Worm (Caenorhabditis elegans) whole organism, L4 larva: ENCODE data around the gene F07H5.13.

ENCODE experiments used
- D1046.2 ChIP-seq: fragments of 200-800 bp; sonication (Bioruptor generic); IDR thresholded peaks from 2 replicates; pipeline ENCODE4 v1.3.6; 2022; ENCODE audit warnings: missing genetic modification characterization, missing compliant biosample characterization
- F26F4.8 ChIP-seq: fragments of 200-800 bp; sonication (Bioruptor generic); conservative IDR thresholded peaks from 2 replicates; pipeline ENCODE4 v1.3.6; 2022; ENCODE audit warnings: missing genetic modification characterization, missing compliant biosample characterization
- F37D6.2 ChIP-seq: sonication (generic microtip); optimal IDR thresholded peaks from 2 replicates; lab custom pipeline; 2016; ENCODE audit warnings: mild to moderate bottlenecking, missing genetic modification characterization, missing compliant biosample characterization
- R02D3.7 ChIP-seq: fragments of 150-350 bp; sonication (generic microtip); optimal IDR thresholded peaks from 3 replicates; lab custom pipeline; 2014; ENCODE audit warnings: missing biosample characterization, missing genetic modification characterization
- Y48G9A.11 ChIP-seq: fragments of 200-800 bp; sonication (Bioruptor generic); IDR thresholded peaks from 2 replicates; pipeline ENCODE4 v1.3.6; 2022; ENCODE audit warnings: missing genetic modification reagents, missing genetic modification characterization, missing compliant biosample characterization
- Y5F2A.4 ChIP-seq: fragments of 200-800 bp; sonication (Bioruptor generic); optimal IDR thresholded peaks from 2 replicates; lab custom pipeline; 2018; ENCODE audit warnings: mild to moderate bottlenecking, missing genetic modification characterization, missing compliant biosample characterization
- Y75B8A.6 ChIP-seq: fragments of 200-800 bp; sonication (Bioruptor generic); IDR thresholded peaks from 2 replicates; pipeline ENCODE4 v1.3.6; 2022; ENCODE audit warnings: missing genetic modification reagents, missing genetic modification characterization, missing compliant biosample characterization
- ZK337.2 ChIP-seq: fragments of 200-800 bp; sonication (Bioruptor generic); IDR thresholded peaks from 2 replicates; pipeline ENCODE4 v1.3.6; 2022; ENCODE audit warnings: missing genetic modification reagents, missing genetic modification characterization, missing compliant biosample characterization
- ZK546.5 ChIP-seq, 2 experiments: sonication (generic microtip); optimal IDR thresholded peaks; 2 replicates each; lab custom pipeline; 2017; ENCODE audit warnings: missing biosample characterization in 2 of 2, missing genetic modification characterization in 2 of 2
- aha-1 ChIP-seq: fragments of 150-350 bp; peaks from one replicate; lab custom pipeline; 2014; ENCODE audit warnings: missing biosample characterization, missing genetic modification characterization
- ama-1 ChIP-seq: fragments of 150-350 bp; optimal IDR thresholded peaks from 2 replicates; lab custom pipeline; 2014; ENCODE audit warnings: inconsistent platforms, mixed read lengths
- arid-1 ChIP-seq: fragments of 200-800 bp; sonication (Bioruptor generic); conservative IDR thresholded peaks from 2 replicates; pipeline ENCODE4 v1.3.6; 2022; ENCODE audit warnings: missing genetic modification reagents, missing genetic modification characterization, missing compliant biosample characterization
- attf-4 ChIP-seq: sonication (generic microtip); optimal IDR thresholded peaks from 3 replicates; lab custom pipeline; 2017; ENCODE audit warnings: missing biosample characterization, missing genetic modification characterization
- ceh-32 ChIP-seq: sonication (generic microtip); optimal IDR thresholded peaks from 2 replicates; lab custom pipeline; 2016; ENCODE audit warnings: mild to moderate bottlenecking, missing genetic modification characterization, missing compliant biosample characterization; ENCODE audit not compliant: poor library complexity
- ceh-44 ChIP-seq: fragments of 200-800 bp; sonication (Bioruptor generic); IDR thresholded peaks from 2 replicates; pipeline ENCODE4 v1.3.6; 2022; ENCODE audit warnings: missing genetic modification reagents, missing genetic modification characterization, missing compliant biosample characterization
- ceh-62 ChIP-seq: sonication (generic microtip); optimal IDR thresholded peaks from 2 replicates; lab custom pipeline; 2017; ENCODE audit warnings: missing biosample characterization, missing genetic modification characterization
- ceh-82 ChIP-seq: sonication (generic microtip); optimal IDR thresholded peaks from 2 replicates; lab custom pipeline; 2017; ENCODE audit warnings: missing biosample characterization, missing genetic modification characterization
- ces-1 ChIP-seq: fragments of 150-350 bp; sonication (generic microtip); optimal IDR thresholded peaks from 4 replicates; lab custom pipeline; 2014; ENCODE audit warnings: missing biosample characterization, missing genetic modification reagents, missing genetic modification characterization
- ctbp-1 ChIP-seq: fragments of 200-800 bp; sonication (Bioruptor generic); IDR thresholded peaks from 2 replicates; pipeline ENCODE4 v1.3.6; 2022; ENCODE audit warnings: missing genetic modification reagents, missing genetic modification characterization, missing compliant biosample characterization
- daf-19 ChIP-seq: fragments of 200-800 bp; sonication (Bioruptor generic); conservative IDR thresholded peaks from 2 replicates; pipeline ENCODE4 v1.3.6; 2022; ENCODE audit warnings: missing genetic modification characterization, missing compliant biosample characterization
- daf-8 ChIP-seq: fragments of 200-800 bp; sonication (Bioruptor generic); IDR thresholded peaks from 2 replicates; pipeline ENCODE4 v1.3.6; 2022; ENCODE audit warnings: missing genetic modification characterization, missing compliant biosample characterization
- dmd-8 ChIP-seq: fragments of 200-800 bp; sonication (Bioruptor generic); IDR thresholded peaks from 2 replicates; pipeline ENCODE4 v1.3.6; 2022; ENCODE audit warnings: missing genetic modification characterization, missing compliant biosample characterization
- dmd-9 ChIP-seq: fragments of 200-800 bp; sonication (Bioruptor generic); IDR thresholded peaks from 2 replicates; pipeline ENCODE4 v1.3.6; 2022; ENCODE audit warnings: missing genetic modification reagents, missing genetic modification characterization, missing compliant biosample characterization
- duxl-1 ChIP-seq: sonication (generic microtip); optimal IDR thresholded peaks from 2 replicates; lab custom pipeline; 2016; ENCODE audit warnings: mild to moderate bottlenecking, missing genetic modification characterization, moderate library complexity, missing compliant biosample characterization; ENCODE audit not compliant: poor library complexity
- dve-1 ChIP-seq: sonication (generic microtip); optimal IDR thresholded peaks from 2 replicates; lab custom pipeline; 2017; ENCODE audit warnings: antibody characterized with exemption, mild to moderate bottlenecking, missing genetic modification characterization, missing compliant biosample characterization; ENCODE audit not compliant: insufficient read depth
- gei-8 ChIP-seq: fragments of 200-800 bp; sonication (Bioruptor generic); optimal IDR thresholded peaks from 2 replicates; lab custom pipeline; 2018; ENCODE audit warnings: mild to moderate bottlenecking, missing genetic modification characterization, missing compliant biosample characterization
- hlh-30 ChIP-seq: sonication (generic microtip); optimal IDR thresholded peaks from 2 replicates; lab custom pipeline; 2017; ENCODE audit warnings: antibody characterized with exemption, mild to moderate bottlenecking, missing genetic modification characterization, missing compliant biosample characterization; ENCODE audit not compliant: insufficient read depth
- hmg-1.1 ChIP-seq: fragments of 200-800 bp; sonication (Bioruptor generic); IDR thresholded peaks from 2 replicates; pipeline ENCODE4 v1.3.6; 2022; ENCODE audit warnings: missing genetic modification reagents, missing genetic modification characterization, missing compliant biosample characterization
- lim-7 ChIP-seq: fragments of 200-800 bp; sonication (Bioruptor generic); IDR thresholded peaks from 2 replicates; pipeline ENCODE4 v1.3.6; 2022; ENCODE audit warnings: missing genetic modification characterization, missing compliant biosample characterization
- lin-1 ChIP-seq: fragments of 200-800 bp; sonication (Bioruptor generic); IDR thresholded peaks from 2 replicates; pipeline ENCODE4 v1.3.6; 2022; ENCODE audit warnings: missing genetic modification reagents, missing genetic modification characterization, missing compliant biosample characterization
- lin-29 ChIP-seq: fragments of 200-800 bp; sonication (Bioruptor generic); IDR thresholded peaks from 2 replicates; pipeline ENCODE4 v1.3.6; 2022; ENCODE audit warnings: missing genetic modification reagents, missing genetic modification characterization, missing compliant biosample characterization
- lir-3 ChIP-seq: sonication (generic microtip); optimal IDR thresholded peaks from 2 replicates; lab custom pipeline; 2016; ENCODE audit warnings: mild to moderate bottlenecking, missing genetic modification characterization, missing compliant biosample characterization
- mdl-1 ChIP-seq, 2 experiments: fragments of 150-350 bp in 1 of 2; sonication (generic microtip) in 1 of 2; optimal IDR thresholded peaks; 2 replicates each; lab custom pipeline; 2014 to 2017; ENCODE audit warnings: missing biosample characterization in 2 of 2, missing genetic modification characterization in 2 of 2
- mxl-3 ChIP-seq: fragments of 200-800 bp; sonication (Bioruptor generic); optimal IDR thresholded peaks from 2 replicates; lab custom pipeline; 2018; ENCODE audit warnings: mild to moderate bottlenecking, missing genetic modification characterization, missing compliant biosample characterization
- nhr-10 ChIP-seq: fragments of 150-350 bp; optimal IDR thresholded peaks from 2 replicates; lab custom pipeline; 2014; ENCODE audit warnings: missing biosample characterization, missing genetic modification characterization
- nhr-102 ChIP-seq: sonication (generic microtip); optimal IDR thresholded peaks from 2 replicates; lab custom pipeline; 2016; ENCODE audit warnings: mild to moderate bottlenecking, missing genetic modification characterization, moderate library complexity, missing compliant biosample characterization
- nhr-25 ChIP-seq: sonication (generic microtip); optimal IDR thresholded peaks from 2 replicates; lab custom pipeline; 2017; ENCODE audit warnings: missing genetic modification characterization, mild to moderate bottlenecking, missing compliant biosample characterization, antibody characterized with exemption, moderate library complexity, borderline replicate concordance; ENCODE audit not compliant: insufficient read depth
- nhr-28 ChIP-seq: fragments of 150-350 bp; optimal IDR thresholded peaks from 2 replicates; lab custom pipeline; 2014; ENCODE audit warnings: missing biosample characterization, missing genetic modification characterization
- nhr-41 ChIP-seq: fragments of 200-800 bp; sonication (Bioruptor generic); IDR thresholded peaks from 2 replicates; pipeline ENCODE4 v1.3.6; 2022; ENCODE audit warnings: missing genetic modification reagents, missing genetic modification characterization, missing compliant biosample characterization
- nhr-6 ChIP-seq: fragments of 150-350 bp; optimal IDR thresholded peaks from 2 replicates; lab custom pipeline; 2014; ENCODE audit warnings: missing biosample characterization, missing genetic modification characterization
- nhr-76 ChIP-seq: fragments of 150-350 bp; optimal IDR thresholded peaks from 2 replicates; lab custom pipeline; 2014; ENCODE audit warnings: missing biosample characterization, missing genetic modification characterization
- pha-4 ChIP-seq, 2 experiments: fragments of 150-350 bp in 1 of 2; fragments of 200-800 bp in 1 of 2; sonication (Bioruptor generic) in 1 of 2; IDR thresholded peaks in 1 of 2; optimal IDR thresholded peaks in 1 of 2; 2 replicates each; pipeline versions ENCODE4 v1.3.6 to Lab custom; 2014 to 2022; ENCODE audit warnings: missing genetic modification characterization in 2 of 2, missing genetic modification reagents in 2 of 2, missing biosample characterization in 1 of 2, missing compliant biosample characterization in 1 of 2
- saeg-2 ChIP-seq: fragments of 200-800 bp; sonication (Bioruptor generic); IDR thresholded peaks from 2 replicates; pipeline ENCODE4 v1.3.6; 2022; ENCODE audit warnings: missing genetic modification reagents, missing genetic modification characterization, missing compliant biosample characterization
- skn-1 ChIP-seq: fragments of 150-350 bp; optimal IDR thresholded peaks from 2 replicates; lab custom pipeline; 2014; ENCODE audit warnings: missing biosample characterization, missing genetic modification characterization
- snpc-1.2 ChIP-seq: fragments of 200-800 bp; sonication (Bioruptor generic); IDR thresholded peaks from 2 replicates; pipeline ENCODE4 v1.3.6; 2022; ENCODE audit warnings: missing genetic modification reagents, missing genetic modification characterization, missing compliant biosample characterization
- spr-1 ChIP-seq: sonication (generic microtip); optimal IDR thresholded peaks from 2 replicates; lab custom pipeline; 2016; ENCODE audit warnings: mild to moderate bottlenecking, missing genetic modification characterization, missing compliant biosample characterization
- spr-3 ChIP-seq: fragments of 200-800 bp; sonication (Bioruptor generic); optimal IDR thresholded peaks from 2 replicates; lab custom pipeline; 2018; ENCODE audit warnings: mild to moderate bottlenecking, missing genetic modification characterization, missing compliant biosample characterization
- tag-97 ChIP-seq: fragments of 200-800 bp; sonication (Bioruptor generic); IDR thresholded peaks from 2 replicates; pipeline ENCODE4 v1.3.6; 2022; ENCODE audit warnings: missing genetic modification characterization, missing compliant biosample characterization
- unc-39 ChIP-seq: sonication (generic microtip); optimal IDR thresholded peaks from 2 replicates; lab custom pipeline; 2017; ENCODE audit warnings: missing biosample characterization, missing genetic modification characterization
- zip-2 ChIP-seq: fragments of 150-350 bp; optimal IDR thresholded peaks from 2 replicates; lab custom pipeline; 2014; ENCODE audit warnings: missing biosample characterization, missing genetic modification characterization
- ztf-7 ChIP-seq: fragments of 150-350 bp; optimal IDR thresholded peaks from 2 replicates; lab custom pipeline; 2014; ENCODE audit warnings: missing biosample characterization, missing genetic modification characterization

The F07H5.13 gene

ce11 chrII:8787376-8787775 lies 3.0 kb upstream of the F07H5.13 start (continued):
- TF ChIP-seq nhr-10 (tag; lab: Kevin White, UChicago): no peak
- TF ChIP-seq zip-2 (tag; lab: Kevin White, UChicago): peak; percentile 59
- TF ChIP-seq pha-4 (GFP tag; IDR thresholded peaks at IDR 0.05; lab: Robert Waterston, UW): peak; percentile 62
- TF ChIP-seq pha-4 (tag; optimal IDR thresholded peaks at IDR 0.05; lab: Kevin White, UChicago): peak; percentile 95
- TF ChIP-seq duxl-1 (tag; lab: Kevin White, UChicago): peak; percentile 77
- TF ChIP-seq dmd-8 (GFP tag; lab: Robert Waterston, UW): no peak
- no peak for TF ChIP-seq attf-4
- TF ChIP-seq ZK546.5 (tag; optimal IDR thresholded peaks at IDR 0.05; lab: Kevin White, UChicago): peak in 1 of 2 experiments; percentile 22
- peak; percentile 51; the same call in 1 of the 2 replicates for TF ChIP-seq lin-29 (GFP tag; lab: Robert Waterston, UW)
- TF ChIP-seq nhr-102: peak; percentile 75
- no peak for TF ChIP-seq ceh-62
- peak; percentile 58 for TF ChIP-seq F37D6.2
- TF ChIP-seq mdl-1 (tag; optimal IDR thresholded peaks at IDR 0.05; lab: Kevin White, UChicago): peak in 1 of 2 experiments; percentile 83
- peak; percentile 89 for TF ChIP-seq nhr-6
- TF ChIP-seq hmg-1.1 (GFP tag; lab: Robert Waterston, UW): peak; percentile 91
- TF ChIP-seq dve-1 (tag; lab: Kevin White, UChicago): peak; percentile 97
- no peak for TF ChIP-seq ceh-82 (tag; lab: Kevin White, UChicago)
- no peak for TF ChIP-seq lir-3 (tag; lab: Kevin White, UChicago)
- TF ChIP-seq spr-1 (tag; lab: Kevin White, UChicago): peak; percentile 71
- TF ChIP-seq ctbp-1 (GFP tag; lab: Robert Waterston, UW): peak; percentile 84
- TF ChIP-seq spr-3 (GFP tag; lab: Kevin White, UChicago): no peak
- TF ChIP-seq nhr-41 (GFP tag; lab: Robert Waterston, UW): peak; percentile 35; the same call in 1 of the 2 replicates
- peak; percentile 79 for TF ChIP-seq daf-19 (GFP tag; lab: Robert Waterston, UW)
- peak; percentile 90 for TF ChIP-seq ama-1
- peak; percentile 83 for TF ChIP-seq nhr-25 (tag; lab: Kevin White, UChicago)
- TF ChIP-seq lin-1 (GFP tag; lab: Robert Waterston, UW): 0 out of 2 replicates have a peak, but pooled peaks have one; percentile 63
- TF ChIP-seq arid-1 (GFP tag; lab: Robert Waterston, UW): peak; percentile 66; the same call in 1 of the 2 replicates
- TF ChIP-seq lim-7 (GFP tag; lab: Robert Waterston, UW): no peak
- TF ChIP-seq mxl-3 (GFP tag; lab: Kevin White, UChicago): peak; percentile 73
- TF ChIP-seq Y75B8A.6 (GFP tag; lab: Robert Waterston, UW): no peak
- TF ChIP-seq unc-39: no peak
- TF ChIP-seq ZK337.2 (GFP tag; lab: Robert Waterston, UW): no peak
- peak; percentile 58 for TF ChIP-seq snpc-1.2 (GFP tag; lab: Robert Waterston, UW)
- TF ChIP-seq D1046.2 (GFP tag; lab: Robert Waterston, UW): no peak
- TF ChIP-seq dmd-9 (GFP tag; lab: Robert Waterston, UW): no peak
- TF ChIP-seq F26F4.8 (GFP tag; lab: Robert Waterston, UW): no peak
- peak; percentile 99 for TF ChIP-seq aha-1
- TF ChIP-seq Y5F2A.4 (GFP tag; lab: Kevin White, UChicago): no peak
- TF ChIP-seq tag-97 (GFP tag; lab: Robert Waterston, UW): no peak
- TF ChIP-seq ceh-32 (tag; lab: Kevin White, UChicago): no peak
- no peak; the same call in 1 of the 2 replicates for TF ChIP-seq saeg-2 (GFP tag; lab: Robert Waterston, UW)
- TF ChIP-seq ces-1 (GFP tag; lab: Kevin White, UChicago): no peak
- no peak for TF ChIP-seq R02D3.7
- peak; percentile 20 for TF ChIP-seq nhr-76
- TF ChIP-seq gei-8: no peak
- no peak for TF ChIP-seq ceh-44
- TF ChIP-seq skn-1: peak; percentile 75
- peak; percentile 89 for TF ChIP-seq nhr-28 (tag; lab: Kevin White, UChicago)
- TF ChIP-seq Y48G9A.11 (GFP tag; lab: Robert Waterston, UW): no peak
- peak; percentile 100 for TF ChIP-seq hlh-30 (tag; lab: Kevin White, UChicago)
- TF ChIP-seq daf-8: no peak
- TF ChIP-seq ztf-7 (tag; lab: Kevin White, UChicago): peak; percentile 78
